Fruit fly (Drosophila melanogaster) whole organism, pupa: ENCODE measurements around the gene CG44139.

Experiments used
- CG14655 ChIP-seq: fragments of 200-800 bp; sonication (Bioruptor generic); optimal IDR thresholded peaks from 3 replicates; lab custom pipeline; 2017; ENCODE audit warnings: mild to moderate bottlenecking, missing biosample characterization, missing genetic modification reagents, missing genetic modification characterization
- CG34367 ChIP-seq: fragments of 200-800 bp; sonication (Bioruptor generic); optimal IDR thresholded peaks from 2 replicates; lab custom pipeline; 2018; ENCODE audit warnings: missing biosample characterization, mild to moderate bottlenecking, missing genetic modification characterization
- CG9948 ChIP-seq: fragments of 200-800 bp; sonication (Bioruptor generic); optimal IDR thresholded peaks from 2 replicates; lab custom pipeline; 2018; ENCODE audit warnings: missing biosample characterization, mild to moderate bottlenecking, missing genetic modification characterization, moderate library complexity
- EcR ChIP-seq: fragments of 200-800 bp; sonication (Bioruptor generic); optimal IDR thresholded peaks from 3 replicates; lab custom pipeline; 2019; ENCODE audit warnings: missing biosample characterization, missing genetic modification characterization, mild to moderate bottlenecking, moderate library complexity, missing genetic modification reagents
- Ets98B ChIP-seq: fragments of 200-800 bp; sonication (Bioruptor generic); IDR thresholded peaks from 2 replicates; pipeline ENCODE4 v1.3.6; 2022; ENCODE audit warnings: missing biosample characterization, missing genetic modification characterization
- Pif1A ChIP-seq: fragments of 200-800 bp; sonication (Bioruptor generic); optimal IDR thresholded peaks from 3 replicates; lab custom pipeline; 2016; ENCODE audit warnings: missing biosample characterization, missing genetic modification characterization
- gl ChIP-seq: fragments of 200-800 bp; sonication (Bioruptor generic); optimal IDR thresholded peaks from 2 replicates; lab custom pipeline; 2018; ENCODE audit warnings: missing biosample characterization, mild to moderate bottlenecking, missing genetic modification characterization

dm6 chr2L:2413093-2413492 is 11.5 kb upstream of the CG44139 start:
- TF ChIP-seq EcR (GFP tag; lab: Kevin White, UChicago) = no peak
- TF ChIP-seq Pif1A = peak; percentile 17
- peak; percentile 53 for TF ChIP-seq CG14655
- TF ChIP-seq CG9948 (tag; lab: Kevin White, UChicago) = no peak
- peak; percentile 68 for TF ChIP-seq Ets98B (GFP tag; lab: Robert Waterston, UW)
- TF ChIP-seq CG34367 (tag; lab: Kevin White, UChicago) = no peak
- no peak for TF ChIP-seq gl (tag; lab: Kevin White, UChicago)
